Fruit fly (Drosophila melanogaster): ENCODE results near the gene CG3061.

DNA sequence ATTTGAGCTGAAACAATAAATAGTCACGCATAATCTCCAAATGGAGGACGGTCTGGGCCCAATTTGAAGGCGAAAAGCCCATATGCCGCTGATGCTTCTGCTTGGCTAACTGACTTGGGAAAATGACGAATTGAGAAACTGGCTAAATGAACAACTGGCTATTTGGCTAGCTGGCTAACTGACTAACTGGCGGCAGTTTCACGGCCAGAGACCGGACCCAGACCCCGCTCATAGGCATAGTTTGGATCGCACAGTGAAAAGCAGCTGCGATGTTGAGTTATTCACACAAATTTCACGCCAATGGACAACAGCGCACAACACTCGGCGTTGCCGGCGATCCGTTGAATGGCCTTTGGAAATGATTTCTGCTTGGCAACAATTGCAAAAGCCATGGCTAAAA, 33.6 kb upstream of the CG3061 start:
- no peak for TF ChIP-seq slp2 (GFP tag; optimal IDR thresholded peaks at IDR 0.05)
- no peak for TF ChIP-seq HmgZ (tag; optimal IDR thresholded peaks at IDR 0.05)
- TF ChIP-seq Chrac-16 (GFP tag; optimal IDR thresholded peaks at IDR 0.05) = no peak
- no peak for TF ChIP-seq CG2199 (GFP tag; IDR thresholded peaks at IDR 0.05)
- TF ChIP-seq br (optimal IDR thresholded peaks at IDR 0.05) = no peak
- no peak for TF ChIP-seq ase (GFP tag; IDR thresholded peaks at IDR 0.05)
- TF ChIP-seq Oaz (GFP tag; IDR thresholded peaks at IDR 0.05) = no peak
- no peak for TF ChIP-seq CG16813 (GFP tag; IDR thresholded peaks at IDR 0.05; ENCODE audit: partially characterized antibody)
- no peak for TF ChIP-seq CG6854 (GFP tag; optimal IDR thresholded peaks at IDR 0.05)
